Worm (Caenorhabditis elegans): ENCODE measurements around the gene kmo-1.

ce11 chrV:12028151-12028550 is 42.2 kb downstream of the kmo-1 start:
- TF ChIP-seq ztf-11 (tag; optimal IDR thresholded peaks at IDR 0.05) (no peak), unc-39 (tag; optimal IDR thresholded peaks at IDR 0.05) (no peak), M03D4.4 (tag; optimal IDR thresholded peaks at IDR 0.05) (no peak), elt-3 (tag; optimal IDR thresholded peaks at IDR 0.05) (no peak), ces-1 (GFP tag; optimal IDR thresholded peaks at IDR 0.05) (no peak), hlh-1 (tag; optimal IDR thresholded peaks at IDR 0.05) (no peak), nhr-76 (tag; optimal IDR thresholded peaks at IDR 0.05) (no peak), lsy-2 (tag; optimal IDR thresholded peaks at IDR 0.05) (no peak), pha-4 (tag; optimal IDR thresholded peaks at IDR 0.05) (no peak), sptf-1 (tag; optimal IDR thresholded peaks at IDR 0.05) (no peak), nhr-237 (tag; optimal IDR thresholded peaks at IDR 0.05) (no peak)

Data from whole organism, mixed stage, embryonic.